Worm (Caenorhabditis elegans): ENCODE results near the gene Y75B12B.10.

Y75B12B.10 gene

DNA sequence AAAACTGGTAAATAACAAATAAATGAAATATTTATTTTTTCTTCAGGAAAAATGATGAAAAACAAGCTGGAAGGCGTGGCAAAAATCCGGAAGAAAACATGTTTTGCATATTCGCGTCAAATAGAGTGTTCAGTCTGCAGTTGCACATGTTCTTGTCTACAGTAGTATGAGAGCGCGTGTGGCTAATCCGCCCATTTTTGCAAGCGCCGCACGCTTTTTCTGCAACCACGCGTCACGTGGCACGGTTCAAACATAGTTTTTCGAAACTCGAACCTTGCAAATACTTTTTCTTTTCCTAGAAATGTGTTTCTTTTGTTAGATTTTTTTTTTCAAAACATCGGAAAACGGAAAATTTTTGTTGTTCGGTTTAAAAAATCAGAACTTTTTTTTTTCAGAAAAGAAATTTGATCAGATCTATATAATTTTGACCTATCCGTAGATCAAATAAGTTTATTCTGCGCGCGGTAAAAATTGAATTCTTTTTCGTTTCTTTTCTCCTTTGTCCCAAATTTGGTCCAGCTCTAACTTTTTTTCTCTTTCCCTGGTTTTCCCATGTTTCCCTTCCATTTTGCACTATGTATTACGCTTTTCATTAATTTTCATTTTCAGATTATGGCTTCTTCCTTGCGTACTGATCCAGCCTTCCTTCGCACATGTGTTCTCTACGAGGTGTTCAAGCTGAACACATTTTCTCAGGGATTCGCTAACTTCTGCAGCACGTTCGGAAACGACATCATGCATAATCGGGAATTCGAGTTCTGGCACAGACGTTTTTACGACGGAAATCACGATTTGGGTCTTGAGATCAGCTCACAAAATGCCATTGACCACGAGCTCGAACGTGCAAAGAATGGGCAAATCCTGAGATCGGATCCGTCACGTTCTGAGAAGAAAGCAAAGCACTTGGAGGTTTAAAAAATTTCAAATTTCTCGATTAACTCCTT, 15.5 kb upstream of the Y75B12B.10 start, which contains the start of gene Y75B12B.1 (continued):
- TF ChIP-seq Y53G8AR.9 (GFP tag; conservative IDR thresholded peaks at IDR 0.05), result no peak
- TF ChIP-seq hlh-26 (GFP tag; conservative IDR thresholded peaks at IDR 0.05), result no peak
- TF ChIP-seq T07F8.4 (tag; optimal IDR thresholded peaks at IDR 0.05), result no peak
- peak; percentile 94 for TF ChIP-seq athp-1 (tag; optimal IDR thresholded peaks at IDR 0.05)
- TF ChIP-seq attf-5 (GFP tag; optimal IDR thresholded peaks at IDR 0.05), result no peak
- no peak for TF ChIP-seq ztf-6 (GFP tag; IDR thresholded peaks at IDR 0.05)
- TF ChIP-seq gei-17 (GFP tag; optimal IDR thresholded peaks at IDR 0.05), result no peak
- TF ChIP-seq ets-4 (GFP tag; optimal IDR thresholded peaks at IDR 0.05), result no peak
- TF ChIP-seq K12H6.12 (tag; optimal IDR thresholded peaks at IDR 0.05), result no peak
- TF ChIP-seq madf-6 (GFP tag; IDR thresholded peaks at IDR 0.05), result peak; percentile 94
- no peak for TF ChIP-seq C17E4.6 (GFP tag; IDR thresholded peaks at IDR 0.05)
- no peak for TF ChIP-seq F37B4.10 (GFP tag; IDR thresholded peaks at IDR 0.05)
- TF ChIP-seq ztf-22 (GFP tag; optimal IDR thresholded peaks at IDR 0.05), result no peak
- TF ChIP-seq D2030.7 (GFP tag; IDR thresholded peaks at IDR 0.05), result peak; percentile 89
- peak; percentile 20 for TF ChIP-seq B0261.1 (tag; optimal IDR thresholded peaks at IDR 0.05)
- no peak for TF ChIP-seq hrde-1 (tag; optimal IDR thresholded peaks at IDR 0.05; ENCODE audit: borderline replicate concordance)
- peak; percentile 34 for TF ChIP-seq snpc-1.3 (tag; optimal IDR thresholded peaks at IDR 0.05; ENCODE audit: insufficient read depth)
- TF ChIP-seq snpc-3.4 (tag; optimal IDR thresholded peaks at IDR 0.05), result peak; percentile 66
- TF ChIP-seq ekl-4 (GFP tag; IDR thresholded peaks at IDR 0.05), result 0 out of 2 replicates have a peak, but pooled peaks have one; percentile 52
- no peak for TF ChIP-seq F57C9.4 (tag; optimal IDR thresholded peaks at IDR 0.05)
- peak; percentile 77 for TF ChIP-seq tlf-1 (GFP tag; optimal IDR thresholded peaks at IDR 0.05)
- TF ChIP-seq lsy-27 (tag; optimal IDR thresholded peaks at IDR 0.05; ENCODE audit: borderline replicate concordance, insufficient read depth), result no peak
- peak; percentile 61 for TF ChIP-seq tbp1 (GFP tag; optimal IDR thresholded peaks at IDR 0.05)
- no peak for TF ChIP-seq ztf-26 (tag; optimal IDR thresholded peaks at IDR 0.05)
- no peak for TF ChIP-seq attf-3 (GFP tag; conservative IDR thresholded peaks at IDR 0.05)
- TF ChIP-seq repo-1 (tag; optimal IDR thresholded peaks at IDR 0.05), result peak; percentile 12
- TF ChIP-seq ccch-3 (GFP tag; optimal IDR thresholded peaks at IDR 0.05), result no peak
- no peak for TF ChIP-seq ztf-18 (tag; optimal IDR thresholded peaks at IDR 0.05)
- no peak for TF ChIP-seq F10E7.11 (tag; optimal IDR thresholded peaks at IDR 0.05)
- TF ChIP-seq somi-1 (GFP tag; optimal IDR thresholded peaks at IDR 0.05), result no peak
- 0 out of 2 replicates have a peak, but pooled peaks have one; percentile 24 for TF ChIP-seq madf-3 (GFP tag; IDR thresholded peaks at IDR 0.05)
- no peak for TF ChIP-seq ztf-3 (GFP tag; optimal IDR thresholded peaks at IDR 0.05)
- no peak for TF ChIP-seq zim-3 (tag; optimal IDR thresholded peaks at IDR 0.05)
- no peak for TF ChIP-seq Y79H2A.3 (GFP tag; conservative IDR thresholded peaks at IDR 0.05)
- no peak for TF ChIP-seq mel-28 (tag; optimal IDR thresholded peaks at IDR 0.05; ENCODE audit: borderline replicate concordance)
- peak; percentile 67 for TF ChIP-seq lin-54 (GFP tag; optimal IDR thresholded peaks at IDR 0.05)
- no peak for TF ChIP-seq fkh-3 (tag; optimal IDR thresholded peaks at IDR 0.05)
- TF ChIP-seq akir-1 (GFP tag; optimal IDR thresholded peaks at IDR 0.05), result no peak
- TF ChIP-seq ceh-40 (GFP tag; IDR thresholded peaks at IDR 0.05), result no peak
- no peak for TF ChIP-seq let-526 (GFP tag; IDR thresholded peaks at IDR 0.05)
- TF ChIP-seq pbrm-1 (GFP tag; IDR thresholded peaks at IDR 0.05), result peak; percentile 69; the same call in 1 of the 2 replicates
- peak; percentile 78 for TF ChIP-seq mcd-1 (GFP tag; IDR thresholded peaks at IDR 0.05)
- TF ChIP-seq nhr-120 (GFP tag; IDR thresholded peaks at IDR 0.05), result no peak
- TF ChIP-seq C06A6.2 (GFP tag; conservative IDR thresholded peaks at IDR 0.05), result no peak
- no peak for TF ChIP-seq sea-2 (GFP tag; IDR thresholded peaks at IDR 0.05)
- TF ChIP-seq aptf-3 (GFP tag; IDR thresholded peaks at IDR 0.05), result no peak
- peak; percentile 67 for TF ChIP-seq F33H1.4 (GFP tag; IDR thresholded peaks at IDR 0.05)

Measured in whole organism, young adult.